Worm (Caenorhabditis elegans): ENCODE data around the gene R09A8.1.

R09A8.1 gene

ce11 chrX:12655339-12655875 lies 41.9 kb downstream of the R09A8.1 start (continued):
- no peak for TF ChIP-seq unc-39 (tag; optimal IDR thresholded peaks at IDR 0.05)
- no peak for TF ChIP-seq R02D3.7 (tag; optimal IDR thresholded peaks at IDR 0.05)
- TF ChIP-seq nhr-23 (tag; optimal IDR thresholded peaks at IDR 0.05) = peak; percentile 82
- TF ChIP-seq nhr-76 (tag; optimal IDR thresholded peaks at IDR 0.05) = no peak
- peak; percentile 18 for TF ChIP-seq pqm-1 (tag; optimal IDR thresholded peaks at IDR 0.05)
- TF ChIP-seq nhr-67 (tag; optimal IDR thresholded peaks at IDR 0.05) = no peak
- no peak for TF ChIP-seq eor-1 (tag; optimal IDR thresholded peaks at IDR 0.05)
- peak; percentile 25 for TF ChIP-seq lsy-12 (tag; optimal IDR thresholded peaks at IDR 0.05)
- TF ChIP-seq nhr-25 (tag; optimal IDR thresholded peaks at IDR 0.05) = peak; percentile 77
- TF ChIP-seq elt-3 (tag; optimal IDR thresholded peaks at IDR 0.05) = peak in 1 of 3 experiments; percentile 34
- no peak for TF ChIP-seq ceh-16 (tag; optimal IDR thresholded peaks at IDR 0.05)
- no peak for TF ChIP-seq egl-27 (tag; optimal IDR thresholded peaks at IDR 0.05)
- TF ChIP-seq nhr-12 (tag; optimal IDR thresholded peaks at IDR 0.05) = no peak
- TF ChIP-seq elt-2 (tag; optimal IDR thresholded peaks at IDR 0.05) = peak; percentile 64
- no peak for TF ChIP-seq ztf-11 (tag; optimal IDR thresholded peaks at IDR 0.05)
- TF ChIP-seq jun-1 (tag; optimal IDR thresholded peaks at IDR 0.05) = peak; percentile 5
- TF ChIP-seq ceh-9 (tag; optimal IDR thresholded peaks at IDR 0.05) = no peak
- no peak for TF ChIP-seq lin-15B (tag; optimal IDR thresholded peaks at IDR 0.05)
- TF ChIP-seq sea-2 (GFP tag; optimal IDR thresholded peaks at IDR 0.05) = no peak
- TF ChIP-seq fkh-2 (tag; optimal IDR thresholded peaks at IDR 0.05) = no peak
- TF ChIP-seq zag-1 (tag; optimal IDR thresholded peaks at IDR 0.05) = no peak

- TF ChIP-seq pha-4 (tag; optimal IDR thresholded peaks at IDR 0.05) (peak; percentile 47), snpc-4 (tag; optimal IDR thresholded peaks at IDR 0.05) (peak; percentile 27), sea-2 (GFP tag; optimal IDR thresholded peaks at IDR 0.05) (no peak), ceh-9 (tag; optimal IDR thresholded peaks at IDR 0.05) (no peak), lin-15B (tag; optimal IDR thresholded peaks at IDR 0.05) (peak; percentile 4), nhr-11 (tag; optimal IDR thresholded peaks at IDR 0.05) (no peak), egl-27 (tag; optimal IDR thresholded peaks at IDR 0.05) (no peak), elt-3 (tag; optimal IDR thresholded peaks at IDR 0.05) (no peak), fkh-2 (tag; optimal IDR thresholded peaks at IDR 0.05) (no peak), skn-1 (tag; optimal IDR thresholded peaks at IDR 0.05) (no peak), mdl-1 (tag; optimal IDR thresholded peaks at IDR 0.05) (no peak), hmg-11 (tag; optimal IDR thresholded peaks at IDR 0.05) (peak; percentile 88), tbx-2 (tag; optimal IDR thresholded peaks at IDR 0.05) (peak; percentile 63), nhr-25 (tag; optimal IDR thresholded peaks at IDR 0.05) (no peak), nhr-12 (tag; optimal IDR thresholded peaks at IDR 0.05) (no peak), egl-5 (tag; optimal IDR thresholded peaks at IDR 0.05) (no peak), eor-1 (tag; optimal IDR thresholded peaks at IDR 0.05) (no peak), ztf-11 (tag; optimal IDR thresholded peaks at IDR 0.05) (no peak), ceh-82 (tag; optimal IDR thresholded peaks at IDR 0.05) (peak; percentile 12), elt-1 (tag; optimal IDR thresholded peaks at IDR 0.05) (no peak), ZK546.5 (tag; optimal IDR thresholded peaks at IDR 0.05) (no peak), unc-62 (GFP tag; optimal IDR thresholded peaks at IDR 0.05) (no peak), nhr-67 (tag; optimal IDR thresholded peaks at IDR 0.05) (no peak), zag-1 (tag; optimal IDR thresholded peaks at IDR 0.05) (no peak), nhr-237 (tag; optimal IDR thresholded peaks at IDR 0.05) (no peak), jun-1 (tag; optimal IDR thresholded peaks at IDR 0.05) (no peak), ceh-16 (tag; optimal IDR thresholded peaks at IDR 0.05) (no peak), nhr-23 (tag; optimal IDR thresholded peaks at IDR 0.05) (peak; percentile 99), nhr-76 (tag; optimal IDR thresholded peaks at IDR 0.05) (no peak), R02D3.7 (tag; optimal IDR thresholded peaks at IDR 0.05) (no peak), unc-39 (tag; optimal IDR thresholded peaks at IDR 0.05) (no peak), nhr-77 (tag; optimal IDR thresholded peaks at IDR 0.05) (no peak), ama-1 (optimal IDR thresholded peaks at IDR 0.05) (peak; percentile 36), aly-2 (tag; optimal IDR thresholded peaks at IDR 0.05) (no peak), nhr-43 (tag; optimal IDR thresholded peaks at IDR 0.05; ENCODE audit: poor library complexity, severe bottlenecking) (peak; percentile 28), nhr-28 (tag; optimal IDR thresholded peaks at IDR 0.05) (no peak), ceh-28 (tag; optimal IDR thresholded peaks at IDR 0.05) (no peak), nfya-1 (tag; optimal IDR thresholded peaks at IDR 0.05; ENCODE audit: insufficient read depth) (peak; percentile 81), lin-39 (tag; optimal IDR thresholded peaks at IDR 0.05) (peak; percentile 68), mml-1 (tag; optimal IDR thresholded peaks at IDR 0.05) (no peak), elt-2 (tag; optimal IDR thresholded peaks at IDR 0.05) (peak; percentile 33), daf-12 (tag; optimal IDR thresholded peaks at IDR 0.05) (no peak), pqm-1 (tag; optimal IDR thresholded peaks at IDR 0.05) (no peak), lsy-12 (tag; optimal IDR thresholded peaks at IDR 0.05) (no peak), fos-1 (tag; optimal IDR thresholded peaks at IDR 0.05) (peak; percentile 22), ztf-4 (tag; optimal IDR thresholded peaks at IDR 0.05) (no peak), fkh-10 (GFP tag; optimal IDR thresholded peaks at IDR 0.05) (peak; percentile 15)
Measured at ce11 chrX:12656420-12657033, 43.0 kb downstream of the R09A8.1 start.
